Worm (Caenorhabditis elegans) whole organism, L3 larva: ENCODE results near the gene lron-5.
A peak's percentile ranks its signal among the peaks of the same experiment; 100 is the strongest.

ENCODE experiments used
- egl-27 ChIP-seq: sonication (generic microtip); optimal IDR thresholded peaks from 4 replicates; lab custom pipeline; 2017; ENCODE audit warnings: missing biosample characterization, missing genetic modification reagents, missing genetic modification characterization
- elt-1 ChIP-seq: fragments of 150-350 bp; optimal IDR thresholded peaks from 2 replicates; lab custom pipeline; 2014; ENCODE audit warnings: missing biosample characterization, missing genetic modification characterization
- elt-2 ChIP-seq: sonication (generic microtip); optimal IDR thresholded peaks from 2 replicates; lab custom pipeline; 2016; ENCODE audit warnings: missing genetic modification reagents, mild to moderate bottlenecking, missing genetic modification characterization, missing compliant biosample characterization
- fkh-10 ChIP-seq: sonication (generic microtip); optimal IDR thresholded peaks from 2 replicates; lab custom pipeline; 2017; ENCODE audit warnings: missing biosample characterization, missing genetic modification reagents, missing genetic modification characterization
- fkh-2 ChIP-seq: fragments of 150-350 bp; optimal IDR thresholded peaks from 2 replicates; lab custom pipeline; 2014; ENCODE audit warnings: missing biosample characterization, missing genetic modification reagents, missing genetic modification characterization
- hmg-11 ChIP-seq: sonication (generic microtip); optimal IDR thresholded peaks from 2 replicates; lab custom pipeline; 2016; ENCODE audit warnings: missing genetic modification characterization, missing compliant biosample characterization
- jun-1 ChIP-seq: fragments of 150-350 bp; optimal IDR thresholded peaks from 2 replicates; lab custom pipeline; 2014; ENCODE audit warnings: missing biosample characterization, missing genetic modification reagents, missing genetic modification characterization
- lin-15B ChIP-seq: fragments of 150-350 bp; optimal IDR thresholded peaks from 2 replicates; lab custom pipeline; 2014; ENCODE audit warnings: missing biosample characterization, missing genetic modification characterization
- lsy-12 ChIP-seq: sonication (generic microtip); optimal IDR thresholded peaks from 2 replicates; lab custom pipeline; 2016; ENCODE audit warnings: mild to moderate bottlenecking, missing genetic modification characterization, missing compliant biosample characterization
- mml-1 ChIP-seq: fragments of 150-350 bp; sonication (generic microtip); optimal IDR thresholded peaks from 3 replicates; lab custom pipeline; 2014; ENCODE audit warnings: missing biosample characterization, missing genetic modification characterization
- nfya-1 ChIP-seq: sonication (generic microtip); optimal IDR thresholded peaks from 2 replicates; lab custom pipeline; 2017; ENCODE audit warnings: missing genetic modification characterization, mild to moderate bottlenecking, missing compliant biosample characterization, antibody characterized with exemption, moderate library complexity; ENCODE audit not compliant: insufficient read depth
- nhr-11 ChIP-seq: fragments of 150-350 bp; optimal IDR thresholded peaks from 2 replicates; lab custom pipeline; 2014; ENCODE audit warnings: missing biosample characterization, missing genetic modification characterization
- nhr-25 ChIP-seq: sonication (generic microtip); optimal IDR thresholded peaks from 2 replicates; lab custom pipeline; 2017; ENCODE audit warnings: missing biosample characterization, missing genetic modification characterization
- nhr-28 ChIP-seq: fragments of 150-350 bp; optimal IDR thresholded peaks from 2 replicates; lab custom pipeline; 2014; ENCODE audit warnings: missing biosample characterization, missing genetic modification characterization
- nhr-43 ChIP-seq: sonication (generic microtip); optimal IDR thresholded peaks from 2 replicates; lab custom pipeline; 2016; ENCODE audit warnings: mild to moderate bottlenecking, missing genetic modification characterization, missing compliant biosample characterization; ENCODE audit not compliant: poor library complexity, severe bottlenecking
- nhr-76 ChIP-seq: fragments of 150-350 bp; sonication (generic microtip); optimal IDR thresholded peaks from 5 replicates; lab custom pipeline; 2014; ENCODE audit warnings: missing biosample characterization, missing genetic modification characterization
- nhr-77 ChIP-seq: fragments of 150-350 bp; optimal IDR thresholded peaks from 2 replicates; lab custom pipeline; 2014; ENCODE audit warnings: missing biosample characterization, missing genetic modification characterization
- pha-4 ChIP-seq: fragments of 150-350 bp; optimal IDR thresholded peaks from 2 replicates; lab custom pipeline; 2014; ENCODE audit warnings: missing biosample characterization, missing genetic modification reagents, missing genetic modification characterization
- pqm-1 ChIP-seq: fragments of 150-350 bp; optimal IDR thresholded peaks from 2 replicates; lab custom pipeline; 2017; ENCODE audit warnings: missing biosample characterization, missing genetic modification characterization, inconsistent platforms
- tbx-2 ChIP-seq: sonication (generic microtip); optimal IDR thresholded peaks from 2 replicates; lab custom pipeline; 2016; ENCODE audit warnings: mild to moderate bottlenecking, missing genetic modification characterization, missing compliant biosample characterization
- unc-39 ChIP-seq: sonication (generic microtip); optimal IDR thresholded peaks from 4 replicates; lab custom pipeline; 2017; ENCODE audit warnings: missing biosample characterization, missing genetic modification characterization
- zag-1 ChIP-seq: fragments of 150-350 bp; optimal IDR thresholded peaks from 2 replicates; lab custom pipeline; 2014; ENCODE audit warnings: missing biosample characterization, missing genetic modification characterization
- ztf-11 ChIP-seq: fragments of 150-350 bp; optimal IDR thresholded peaks from 2 replicates; lab custom pipeline; 2014; ENCODE audit warnings: missing biosample characterization, missing genetic modification characterization

Gene lron-5

DNA sequence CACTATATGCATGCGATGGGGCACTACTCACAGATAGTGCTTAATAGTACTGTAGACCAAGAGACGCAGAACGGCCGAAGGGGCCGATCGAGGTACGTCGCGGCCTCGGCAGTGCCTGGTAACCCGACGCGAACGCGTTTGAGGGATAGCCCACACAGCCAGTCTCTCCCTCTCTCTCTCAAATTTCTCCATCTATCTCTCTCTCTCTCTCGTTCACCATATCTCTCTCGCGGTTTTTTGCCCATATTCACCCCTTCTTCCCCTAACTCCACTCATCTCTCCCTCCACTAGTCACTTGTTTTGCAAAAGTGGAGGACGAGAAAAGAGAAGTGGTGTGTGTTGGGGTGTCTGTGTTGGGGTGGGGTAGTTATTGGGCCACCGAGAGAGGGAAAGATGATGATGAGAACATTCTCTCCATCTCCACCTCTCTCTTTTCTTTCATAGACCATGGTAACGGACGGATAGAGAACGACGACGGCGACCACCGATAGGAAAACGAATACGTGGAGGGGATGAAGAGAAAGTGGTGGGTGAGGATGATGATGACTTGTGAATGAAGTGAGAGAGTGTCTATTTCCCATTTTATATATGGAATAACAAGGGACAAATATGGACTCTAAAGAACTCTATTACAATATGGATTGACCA is 44.0 kb downstream of the lron-5 start (continued):
- TF ChIP-seq nhr-25: peak; percentile 78
- TF ChIP-seq elt-1 (tag; lab: Kevin White, UChicago): no peak
- peak; percentile 86 for TF ChIP-seq hmg-11 (tag; lab: Kevin White, UChicago)
- TF ChIP-seq lsy-12: peak; percentile 35
- TF ChIP-seq lin-15B: peak; percentile 48
- TF ChIP-seq ztf-11 (tag; lab: Kevin White, UChicago): no peak
- TF ChIP-seq nhr-77 (tag; lab: Kevin White, UChicago): no peak
- no peak for TF ChIP-seq nhr-76 (tag; lab: Kevin White, UChicago)

DNA sequence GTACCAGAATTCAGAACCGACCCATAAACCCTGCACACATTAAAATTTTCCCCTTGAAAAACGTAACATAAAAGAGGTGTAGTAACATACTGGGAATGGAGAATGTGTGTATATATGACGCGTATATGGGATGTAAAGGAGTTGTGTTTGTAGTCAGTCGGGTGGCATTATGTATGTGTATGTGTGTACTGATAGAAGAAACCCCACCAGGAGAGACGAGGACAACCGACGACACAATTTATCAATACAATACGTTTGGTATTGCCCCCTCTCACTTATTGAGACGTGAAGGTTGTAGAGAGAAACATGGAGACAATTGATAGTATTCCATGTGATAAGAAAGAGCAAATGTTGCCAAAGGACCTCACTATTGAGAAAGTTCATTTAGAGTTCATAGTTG is 45.2 kb downstream of the lron-5 start:
- peak; percentile 66 for TF ChIP-seq pqm-1
- TF ChIP-seq tbx-2 (tag; lab: Kevin White, UChicago): no peak
- peak; percentile 66 for TF ChIP-seq pha-4 (tag; lab: Kevin White, UChicago)
- TF ChIP-seq nfya-1 (tag; lab: Kevin White, UChicago): no peak
- TF ChIP-seq fkh-2 (tag; lab: Kevin White, UChicago): no peak
- TF ChIP-seq nhr-28 (tag; lab: Kevin White, UChicago): no peak
- no peak for TF ChIP-seq egl-27
- TF ChIP-seq elt-2 (tag; lab: Kevin White, UChicago): peak; percentile 62
- TF ChIP-seq unc-39 (tag; lab: Kevin White, UChicago): no peak

DNA sequence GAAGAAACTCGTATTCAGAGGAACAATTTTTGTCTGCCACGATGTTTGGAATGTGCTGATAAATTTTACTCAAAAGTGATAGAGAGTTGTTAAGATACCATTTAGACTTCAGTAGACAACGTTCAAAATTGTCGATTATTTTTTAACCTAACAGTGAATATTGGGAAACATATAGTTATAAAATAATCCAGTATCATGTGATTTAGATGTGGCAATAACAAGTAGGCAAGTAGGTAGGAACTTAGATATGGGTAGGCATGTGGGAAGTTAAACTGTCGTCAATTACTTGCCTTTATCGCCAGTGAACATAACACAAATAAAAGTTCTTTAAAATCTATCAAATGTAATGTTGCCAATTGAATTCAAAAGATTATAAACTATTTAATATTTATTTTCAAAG is 48.7 kb downstream of the lron-5 start, which contains the start of gene T23F11.11:
TSS of gene T23F11.11 (minus strand) at position 101 of the 400 bp plus-strand sequence.
- no peak for TF ChIP-seq nfya-1 (tag; lab: Kevin White, UChicago)
- TF ChIP-seq jun-1 (tag; lab: Kevin White, UChicago): no peak
- TF ChIP-seq fkh-10 (GFP tag; lab: Kevin White, UChicago): no peak
- TF ChIP-seq lin-15B: no peak

DNA sequence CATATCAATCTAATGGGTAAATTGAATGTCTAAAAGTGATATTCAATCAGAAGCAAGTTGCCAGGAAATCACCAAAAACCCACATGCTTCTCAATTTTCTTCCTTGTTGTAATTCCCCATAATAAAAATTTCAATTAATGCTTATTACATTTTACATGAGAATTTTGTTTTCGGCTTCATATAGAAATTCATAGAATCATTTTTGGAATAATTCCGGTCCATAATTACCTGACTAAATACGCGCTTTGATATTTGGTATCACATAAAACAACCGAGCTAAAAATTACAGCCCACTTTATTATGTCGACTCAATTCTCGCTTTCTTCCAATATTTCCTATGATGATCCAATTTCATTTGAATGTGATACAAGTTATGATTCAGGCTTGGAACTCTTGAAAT is 49.1 kb downstream of the lron-5 start, which contains the start of gene srg-13:
TSS of gene srg-13 (plus strand) at position 301 of the 400 bp plus-strand sequence.
- no peak for TF ChIP-seq lsy-12
- no peak for TF ChIP-seq nfya-1 (tag; lab: Kevin White, UChicago)
- TF ChIP-seq zag-1 (tag; lab: Kevin White, UChicago): no peak
- no peak for TF ChIP-seq nhr-11 (tag; lab: Kevin White, UChicago)
- no peak for TF ChIP-seq nhr-43 (tag; lab: Kevin White, UChicago)
- no peak for TF ChIP-seq mml-1 (tag; lab: Kevin White, UChicago)
